Worm (Caenorhabditis elegans) whole organism, L4 larva: ENCODE data around the gene tofu-6.

Source experiments
- D1046.2 ChIP-seq: fragments of 200-800 bp; sonication (Bioruptor generic); IDR thresholded peaks from 2 replicates; pipeline ENCODE4 v1.3.6; 2022; ENCODE audit warnings: missing genetic modification characterization, missing compliant biosample characterization
- T26A8.4 ChIP-seq: fragments of 200-800 bp; sonication (Bioruptor generic); IDR thresholded peaks from 2 replicates; pipeline ENCODE4 v1.3.6; 2022; ENCODE audit warnings: missing genetic modification characterization, missing compliant biosample characterization
- Y48G9A.11 ChIP-seq: fragments of 200-800 bp; sonication (Bioruptor generic); IDR thresholded peaks from 2 replicates; pipeline ENCODE4 v1.3.6; 2022; ENCODE audit warnings: missing genetic modification reagents, missing genetic modification characterization, missing compliant biosample characterization
- Y5F2A.4 ChIP-seq: fragments of 200-800 bp; sonication (Bioruptor generic); optimal IDR thresholded peaks from 2 replicates; lab custom pipeline; 2018; ENCODE audit warnings: mild to moderate bottlenecking, missing genetic modification characterization, missing compliant biosample characterization
- ZK337.2 ChIP-seq: fragments of 200-800 bp; sonication (Bioruptor generic); IDR thresholded peaks from 2 replicates; pipeline ENCODE4 v1.3.6; 2022; ENCODE audit warnings: missing genetic modification reagents, missing genetic modification characterization, missing compliant biosample characterization
- ZK546.5 ChIP-seq, 2 experiments: sonication (generic microtip); optimal IDR thresholded peaks; 2 replicates each; lab custom pipeline; 2017; ENCODE audit warnings: missing biosample characterization in 2 of 2, missing genetic modification characterization in 2 of 2
- ama-1 ChIP-seq: fragments of 150-350 bp; optimal IDR thresholded peaks from 2 replicates; lab custom pipeline; 2014; ENCODE audit warnings: inconsistent platforms, mixed read lengths
- arid-1 ChIP-seq: fragments of 200-800 bp; sonication (Bioruptor generic); conservative IDR thresholded peaks from 2 replicates; pipeline ENCODE4 v1.3.6; 2022; ENCODE audit warnings: missing genetic modification reagents, missing genetic modification characterization, missing compliant biosample characterization
- attf-4 ChIP-seq: sonication (generic microtip); optimal IDR thresholded peaks from 3 replicates; lab custom pipeline; 2017; ENCODE audit warnings: missing biosample characterization, missing genetic modification characterization
- ceh-20 ChIP-seq: fragments of 200-800 bp; sonication (Bioruptor generic); IDR thresholded peaks from 2 replicates; pipeline ENCODE4 v1.3.6; 2022; ENCODE audit warnings: missing genetic modification reagents, missing genetic modification characterization, missing compliant biosample characterization
- ceh-32 ChIP-seq: sonication (generic microtip); optimal IDR thresholded peaks from 2 replicates; lab custom pipeline; 2016; ENCODE audit warnings: mild to moderate bottlenecking, missing genetic modification characterization, missing compliant biosample characterization; ENCODE audit not compliant: poor library complexity
- ceh-62 ChIP-seq: sonication (generic microtip); optimal IDR thresholded peaks from 2 replicates; lab custom pipeline; 2017; ENCODE audit warnings: missing biosample characterization, missing genetic modification characterization
- cey-2 ChIP-seq: sonication (generic microtip); optimal IDR thresholded peaks from 3 replicates; lab custom pipeline; 2017; ENCODE audit warnings: missing genetic modification characterization, mild to moderate bottlenecking, missing compliant biosample characterization, antibody characterized with exemption, borderline replicate concordance; ENCODE audit not compliant: insufficient read depth
- dmd-6 ChIP-seq: fragments of 200-800 bp; sonication (Bioruptor generic); IDR thresholded peaks from 2 replicates; pipeline ENCODE4 v1.3.6; 2022; ENCODE audit warnings: missing genetic modification reagents, missing genetic modification characterization, missing compliant biosample characterization
- dpl-1 ChIP-seq: fragments of 150-350 bp; optimal IDR thresholded peaks from 2 replicates; lab custom pipeline; 2014; ENCODE audit warnings: missing biosample characterization, missing genetic modification reagents, missing genetic modification characterization
- duxl-1 ChIP-seq: sonication (generic microtip); optimal IDR thresholded peaks from 2 replicates; lab custom pipeline; 2016; ENCODE audit warnings: mild to moderate bottlenecking, missing genetic modification characterization, moderate library complexity, missing compliant biosample characterization; ENCODE audit not compliant: poor library complexity
- dve-1 ChIP-seq: sonication (generic microtip); optimal IDR thresholded peaks from 2 replicates; lab custom pipeline; 2017; ENCODE audit warnings: antibody characterized with exemption, mild to moderate bottlenecking, missing genetic modification characterization, missing compliant biosample characterization; ENCODE audit not compliant: insufficient read depth
- egl-27 ChIP-seq: sonication (generic microtip); optimal IDR thresholded peaks from 3 replicates; lab custom pipeline; 2017; ENCODE audit warnings: missing biosample characterization, missing genetic modification reagents, missing genetic modification characterization
- fkh-10 ChIP-seq: fragments of 150-350 bp; optimal IDR thresholded peaks from 2 replicates; lab custom pipeline; 2014; ENCODE audit warnings: missing biosample characterization, missing genetic modification reagents, missing genetic modification characterization
- fos-1 ChIP-seq: fragments of 150-350 bp; optimal IDR thresholded peaks from 2 replicates; lab custom pipeline; 2014; ENCODE audit warnings: missing biosample characterization, missing genetic modification characterization
- hlh-11 ChIP-seq: fragments of 200-800 bp; sonication (Bioruptor generic); optimal IDR thresholded peaks from 2 replicates; lab custom pipeline; 2018; ENCODE audit warnings: mild to moderate bottlenecking, missing genetic modification characterization, missing compliant biosample characterization
- hmg-1.1 ChIP-seq: fragments of 200-800 bp; sonication (Bioruptor generic); IDR thresholded peaks from 2 replicates; pipeline ENCODE4 v1.3.6; 2022; ENCODE audit warnings: missing genetic modification reagents, missing genetic modification characterization, missing compliant biosample characterization
- jun-1 ChIP-seq: fragments of 150-350 bp; optimal IDR thresholded peaks from 2 replicates; lab custom pipeline; 2014; ENCODE audit warnings: missing biosample characterization, missing genetic modification reagents, missing genetic modification characterization
- lin-39 ChIP-seq: fragments of 150-350 bp; optimal IDR thresholded peaks from 2 replicates; lab custom pipeline; 2014; ENCODE audit warnings: missing biosample characterization, missing genetic modification reagents, missing genetic modification characterization
- lir-3 ChIP-seq: sonication (generic microtip); optimal IDR thresholded peaks from 2 replicates; lab custom pipeline; 2016; ENCODE audit warnings: mild to moderate bottlenecking, missing genetic modification characterization, missing compliant biosample characterization
- lsy-2 ChIP-seq, 2 experiments: fragments of 150-350 bp in 1 of 2; sonication (generic microtip) in 1 of 2; optimal IDR thresholded peaks; 2 replicates each; lab custom pipeline; 2014 to 2017; ENCODE audit warnings: missing biosample characterization in 2 of 2, missing genetic modification characterization in 2 of 2
- mdl-1 ChIP-seq, 2 experiments: fragments of 150-350 bp in 1 of 2; sonication (generic microtip) in 1 of 2; optimal IDR thresholded peaks; 2 replicates each; lab custom pipeline; 2014 to 2017; ENCODE audit warnings: missing biosample characterization in 2 of 2, missing genetic modification characterization in 2 of 2
- mxl-2 ChIP-seq: fragments of 200-800 bp; sonication (Bioruptor generic); conservative IDR thresholded peaks from 2 replicates; pipeline ENCODE4 v1.3.6; 2022; ENCODE audit warnings: missing genetic modification reagents, missing genetic modification characterization, missing compliant biosample characterization
- nhr-10 ChIP-seq: fragments of 150-350 bp; optimal IDR thresholded peaks from 2 replicates; lab custom pipeline; 2014; ENCODE audit warnings: missing biosample characterization, missing genetic modification characterization
- nhr-102 ChIP-seq: sonication (generic microtip); optimal IDR thresholded peaks from 2 replicates; lab custom pipeline; 2016; ENCODE audit warnings: mild to moderate bottlenecking, missing genetic modification characterization, moderate library complexity, missing compliant biosample characterization
- nhr-25 ChIP-seq: sonication (generic microtip); optimal IDR thresholded peaks from 2 replicates; lab custom pipeline; 2017; ENCODE audit warnings: missing genetic modification characterization, mild to moderate bottlenecking, missing compliant biosample characterization, antibody characterized with exemption, moderate library complexity, borderline replicate concordance; ENCODE audit not compliant: insufficient read depth
- nhr-41 ChIP-seq: fragments of 200-800 bp; sonication (Bioruptor generic); IDR thresholded peaks from 2 replicates; pipeline ENCODE4 v1.3.6; 2022; ENCODE audit warnings: missing genetic modification reagents, missing genetic modification characterization, missing compliant biosample characterization
- nhr-42 ChIP-seq: fragments of 200-800 bp; sonication (Bioruptor generic); IDR thresholded peaks from 2 replicates; pipeline ENCODE4 v1.3.6; 2022; ENCODE audit warnings: missing genetic modification characterization, missing compliant biosample characterization
- nhr-6 ChIP-seq: fragments of 150-350 bp; optimal IDR thresholded peaks from 2 replicates; lab custom pipeline; 2014; ENCODE audit warnings: missing biosample characterization, missing genetic modification characterization
- nhr-77 ChIP-seq: fragments of 150-350 bp; optimal IDR thresholded peaks from 2 replicates; lab custom pipeline; 2014; ENCODE audit warnings: missing biosample characterization, missing genetic modification characterization
- pqm-1 ChIP-seq: sonication (generic microtip); optimal IDR thresholded peaks from 2 replicates; lab custom pipeline; 2017; ENCODE audit warnings: missing biosample characterization, missing genetic modification characterization
- rbr-2 ChIP-seq: sonication (generic microtip); optimal IDR thresholded peaks from 2 replicates; lab custom pipeline; 2016; ENCODE audit warnings: missing genotype, missing genetic modification characterization, missing compliant biosample characterization
- set-16 ChIP-seq: fragments of 200-800 bp; sonication (Bioruptor generic); IDR thresholded peaks from 2 replicates; pipeline ENCODE4 v1.3.6; 2022; ENCODE audit warnings: missing genetic modification reagents, missing genetic modification characterization, missing compliant biosample characterization
- snpc-1.2 ChIP-seq: fragments of 200-800 bp; sonication (Bioruptor generic); IDR thresholded peaks from 2 replicates; pipeline ENCODE4 v1.3.6; 2022; ENCODE audit warnings: missing genetic modification reagents, missing genetic modification characterization, missing compliant biosample characterization
- spr-1 ChIP-seq: sonication (generic microtip); optimal IDR thresholded peaks from 2 replicates; lab custom pipeline; 2016; ENCODE audit warnings: mild to moderate bottlenecking, missing genetic modification characterization, missing compliant biosample characterization
- unc-130 ChIP-seq: sonication (generic microtip); optimal IDR thresholded peaks from 2 replicates; lab custom pipeline; 2016; ENCODE audit warnings: missing genetic modification reagents, missing genetic modification characterization, missing compliant biosample characterization
- zfp-2 ChIP-seq: sonication (generic microtip); optimal IDR thresholded peaks from 2 replicates; lab custom pipeline; 2016; ENCODE audit warnings: mild to moderate bottlenecking, missing genetic modification characterization, missing compliant biosample characterization
- zfp-3 ChIP-seq: fragments of 200-800 bp; sonication (Bioruptor generic); conservative IDR thresholded peaks from 2 replicates; pipeline ENCODE4 v1.3.6; 2022; ENCODE audit warnings: missing genetic modification reagents, missing genetic modification characterization, missing compliant biosample characterization
- ztf-11 ChIP-seq: fragments of 150-350 bp; optimal IDR thresholded peaks from 2 replicates; lab custom pipeline; 2014; ENCODE audit warnings: missing biosample characterization, missing genetic modification characterization

The tofu-6 gene

DNA sequence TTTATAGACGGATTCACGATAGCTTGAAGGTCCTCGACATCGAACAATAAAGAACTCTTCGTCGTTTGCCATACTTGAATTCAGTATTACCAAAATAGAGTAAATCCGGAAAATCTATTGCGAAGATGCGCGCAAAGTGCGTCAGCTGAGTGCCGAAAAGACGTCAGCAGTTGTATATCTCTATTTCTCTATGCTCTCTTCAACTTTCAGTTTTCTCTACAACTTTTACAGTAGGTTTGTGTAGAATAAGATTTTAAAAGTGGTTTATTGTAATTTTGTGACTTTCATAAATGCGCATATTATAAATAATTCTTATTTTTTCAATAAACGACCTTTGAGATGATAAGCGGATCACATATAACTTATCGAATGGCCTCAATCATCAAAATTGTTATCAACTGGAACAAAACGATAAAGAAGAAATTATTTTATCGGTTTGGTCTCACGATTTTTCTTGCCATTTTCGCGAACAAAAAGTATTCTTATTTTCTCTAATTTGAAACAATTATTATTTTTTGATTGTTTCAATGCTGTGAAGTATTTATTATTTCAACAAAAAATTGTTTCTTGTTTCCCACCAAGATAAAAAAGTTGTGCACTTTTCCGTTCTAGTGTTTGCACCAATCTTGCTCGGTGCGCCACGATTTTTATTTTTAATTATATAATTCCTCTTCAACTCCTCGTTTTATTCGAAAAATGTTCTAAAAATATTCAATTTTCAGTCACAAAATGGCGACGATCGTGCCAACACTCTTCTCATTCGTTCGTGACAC, 47.6 kb upstream of the tofu-6 start, which contains the start of the genes agt-2 and F09E5.3 (continued):
- TF ChIP-seq unc-130 (GFP tag; lab: Kevin White, UChicago) (peak; percentile 27), duxl-1 (peak; percentile 58), ceh-20 (GFP tag; lab: Robert Waterston, UW) (peak; percentile 85), fkh-10 (peak; percentile 86), nhr-102 (tag; lab: Kevin White, UChicago) (peak; percentile 79), ceh-62 (no peak), D1046.2 (GFP tag; lab: Robert Waterston, UW) (no peak), lir-3 (tag; lab: Kevin White, UChicago) (no peak), zfp-2 (tag; lab: Kevin White, UChicago) (peak; percentile 23), nhr-25 (peak; percentile 73), dmd-6 (peak; percentile 83), ama-1 (lab: Kevin White, UChicago) (no peak), set-16 (GFP tag; lab: Robert Waterston, UW) (no peak), T26A8.4 (GFP tag; lab: Robert Waterston, UW) (peak; percentile 90), lsy-2 (tag; optimal IDR thresholded peaks at IDR 0.05; lab: Kevin White, UChicago) (peak; percentile 68 to 96), ZK337.2 (no peak), ztf-11 (no peak), zfp-3 (GFP tag; lab: Robert Waterston, UW) (peak; percentile 74)
- TF ChIP-seq, all 104 proteins: peak for 50

DNA sequence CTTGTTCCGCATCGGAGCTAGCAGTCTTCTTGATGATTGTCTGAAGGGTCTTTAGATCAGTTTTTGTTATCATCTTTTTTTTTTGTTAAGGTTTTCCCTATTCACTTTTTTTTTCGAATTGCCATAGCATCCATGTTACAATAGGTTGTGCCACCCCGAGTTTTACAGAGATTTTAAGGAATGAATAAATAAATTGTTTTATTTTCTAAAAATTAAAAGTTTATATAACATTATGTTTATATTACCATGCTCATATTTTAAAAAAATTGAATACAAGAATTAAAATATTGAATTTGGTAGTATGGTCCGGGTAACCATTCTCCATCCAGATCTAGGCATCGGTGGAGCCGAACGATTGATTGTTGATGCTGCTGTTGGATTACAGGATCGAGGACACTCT, 46.1 kb upstream of the tofu-6 start, which contains the start of gene algn-2:
Gene algn-2, plus strand, starts transcription at position 301 of the 400 bp plus-strand sequence.
- no peak for TF ChIP-seq ceh-32 (tag; lab: Kevin White, UChicago)
- TF ChIP-seq mxl-2 (GFP tag; lab: Robert Waterston, UW): no peak
- no peak for TF ChIP-seq arid-1
- no peak for TF ChIP-seq Y48G9A.11 (GFP tag; lab: Robert Waterston, UW)
- TF ChIP-seq egl-27: no peak
- TF ChIP-seq pqm-1 (tag; lab: Kevin White, UChicago): no peak
- no peak for TF ChIP-seq cey-2
- TF ChIP-seq hlh-11 (tag; lab: Kevin White, UChicago): no peak
- TF ChIP-seq D1046.2 (GFP tag; lab: Robert Waterston, UW): no peak
- no peak for TF ChIP-seq mdl-1 (tag; optimal IDR thresholded peaks at IDR 0.05; lab: Kevin White, UChicago)
- no peak for TF ChIP-seq nhr-102 (tag; lab: Kevin White, UChicago)
- TF ChIP-seq ZK546.5 (tag; optimal IDR thresholded peaks at IDR 0.05; lab: Kevin White, UChicago): no peak
- no peak for TF ChIP-seq nhr-10 (tag; lab: Kevin White, UChicago)
- TF ChIP-seq fos-1 (tag; lab: Kevin White, UChicago): no peak
- TF ChIP-seq dve-1 (tag; lab: Kevin White, UChicago): no peak
- TF ChIP-seq fkh-10: no peak
- no peak for TF ChIP-seq lsy-2 (tag; optimal IDR thresholded peaks at IDR 0.05; lab: Kevin White, UChicago)

DNA sequence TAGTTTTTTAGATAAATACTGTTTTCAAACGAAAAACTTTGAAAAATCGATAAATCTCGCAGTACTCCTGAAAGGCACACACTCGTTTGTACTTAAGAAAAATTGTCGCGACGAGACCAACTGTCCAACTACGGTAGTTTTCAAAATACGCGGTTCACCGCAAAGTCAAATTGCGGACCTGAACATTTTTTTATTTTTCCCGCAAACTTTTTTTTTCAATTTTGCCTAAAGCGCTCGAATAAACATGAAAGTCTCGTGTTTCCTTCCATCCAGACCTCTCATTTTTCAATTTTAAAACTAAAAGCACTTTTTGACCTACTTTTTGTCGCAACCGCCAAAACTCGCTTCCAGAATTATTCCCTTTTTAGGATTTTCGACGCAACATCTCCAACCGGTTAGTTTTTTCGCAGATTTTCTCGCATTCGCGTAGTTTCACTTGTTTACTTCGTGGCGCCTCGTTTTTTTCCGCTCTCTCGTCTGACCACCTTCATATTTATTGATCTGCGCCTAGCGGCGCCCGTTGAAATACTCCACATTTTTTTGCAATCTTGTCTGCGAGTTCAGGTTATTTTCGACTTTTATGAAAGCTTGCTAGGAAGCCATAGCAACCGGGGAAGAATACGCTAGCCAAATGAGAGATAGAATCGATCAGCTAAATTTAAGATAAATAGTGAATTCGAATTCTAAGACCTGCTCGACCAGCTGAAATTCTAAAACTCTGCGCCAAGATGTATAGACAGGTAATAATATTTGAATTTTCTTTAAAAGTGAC, 43.4 kb upstream of the tofu-6 start, which contains the start of gene prdx-2:
Gene prdx-2, plus strand, starts transcription at position 729 of the 772 bp plus-strand sequence.
- no peak for TF ChIP-seq mdl-1 (tag; optimal IDR thresholded peaks at IDR 0.05; lab: Kevin White, UChicago)
- TF ChIP-seq spr-1 (tag; lab: Kevin White, UChicago): no peak
- no peak for TF ChIP-seq nhr-42 (GFP tag; lab: Robert Waterston, UW)
- TF ChIP-seq jun-1: no peak
- TF ChIP-seq rbr-2 (tag; lab: Kevin White, UChicago): no peak
- no peak for TF ChIP-seq snpc-1.2 (GFP tag; lab: Robert Waterston, UW)
- TF ChIP-seq unc-130 (GFP tag; lab: Kevin White, UChicago): peak; percentile 56
- TF ChIP-seq Y5F2A.4: no peak
- TF ChIP-seq Y48G9A.11 (GFP tag; lab: Robert Waterston, UW): peak; percentile 58; the same call in 1 of the 2 replicates
- no peak for TF ChIP-seq dpl-1 (GFP tag; lab: Kevin White, UChicago)
- TF ChIP-seq nhr-77 (tag; lab: Kevin White, UChicago): no peak
- 0 out of 2 replicates have a peak, but pooled peaks have one; percentile 30 for TF ChIP-seq hmg-1.1
- no peak for TF ChIP-seq lin-39 (tag; lab: Kevin White, UChicago)
- TF ChIP-seq lsy-2 (tag; optimal IDR thresholded peaks at IDR 0.05; lab: Kevin White, UChicago): peak in 1 of 2 experiments; percentile 45
- TF ChIP-seq zfp-2 (tag; lab: Kevin White, UChicago): no peak
- TF ChIP-seq duxl-1: no peak
- no peak for TF ChIP-seq nhr-41 (GFP tag; lab: Robert Waterston, UW)
- no peak for TF ChIP-seq attf-4 (tag; lab: Kevin White, UChicago)
- TF ChIP-seq nhr-6: no peak
- TF ChIP-seq egl-27: no peak
- TF ChIP-seq nhr-102 (tag; lab: Kevin White, UChicago): no peak
- TF ChIP-seq nhr-10 (tag; lab: Kevin White, UChicago): no peak
